Fruit fly (Drosophila melanogaster) whole organism, embryonic: ENCODE data around the gene gammaTub37C.

Source experiments
- CG11695 ChIP-seq: fragments of 200-800 bp; sonication (Bioruptor generic); IDR thresholded peaks from 3 replicates; pipeline ENCODE4 v1.3.6; 2022; ENCODE audit warnings: missing biosample characterization, missing genetic modification characterization
- CG12236 ChIP-seq: fragments of 200-800 bp; sonication (Bioruptor generic); optimal IDR thresholded peaks from 2 replicates; lab custom pipeline; 2016; ENCODE audit warnings: missing biosample characterization, missing genetic modification characterization
- CG12769 ChIP-seq: fragments of 200-800 bp; sonication (Bioruptor generic); optimal IDR thresholded peaks from 2 replicates; lab custom pipeline; 2019; ENCODE audit warnings: missing biosample characterization, mild to moderate bottlenecking, missing genetic modification characterization, moderate library complexity
- CG14667 ChIP-seq: fragments of 200-800 bp; sonication (Bioruptor generic); IDR thresholded peaks from 2 replicates; pipeline ENCODE4 v1.3.6; 2022; ENCODE audit warnings: missing biosample characterization, missing genetic modification characterization
- CG15601 ChIP-seq: fragments of 200-800 bp; sonication (Bioruptor generic); optimal IDR thresholded peaks from 3 replicates; lab custom pipeline; 2019; ENCODE audit warnings: missing biosample characterization, mild to moderate bottlenecking, missing genetic modification characterization, moderate library complexity
- CG1603 ChIP-seq: fragments of 200-800 bp; sonication (Bioruptor generic); optimal IDR thresholded peaks from 2 replicates; lab custom pipeline; 2019; ENCODE audit warnings: missing biosample characterization, mild to moderate bottlenecking, missing genetic modification characterization, moderate library complexity
- CG17385 ChIP-seq: fragments of 200-800 bp; sonication (Bioruptor generic); optimal IDR thresholded peaks from 3 replicates; lab custom pipeline; 2018; ENCODE audit warnings: missing biosample characterization, mild to moderate bottlenecking, missing genetic modification characterization
- CG18262 ChIP-seq: fragments of 200-800 bp; optimal IDR thresholded peaks from 3 replicates; lab custom pipeline; 2019; ENCODE audit warnings: missing biosample characterization, mild to moderate bottlenecking, missing genetic modification characterization, moderate library complexity
- CG18619 ChIP-seq: fragments of 200-800 bp; sonication (Bioruptor generic); optimal IDR thresholded peaks from 3 replicates; lab custom pipeline; 2017; ENCODE audit warnings: missing biosample characterization, mild to moderate bottlenecking, missing genetic modification characterization
- CG2116 ChIP-seq: fragments of 200-800 bp; sonication (Bioruptor generic); optimal IDR thresholded peaks from 3 replicates; lab custom pipeline; 2018; ENCODE audit warnings: missing biosample characterization, mild to moderate bottlenecking, missing genetic modification characterization
- CG2202 ChIP-seq: fragments of 200-800 bp; sonication (Bioruptor generic); optimal IDR thresholded peaks from 2 replicates; lab custom pipeline; 2018; ENCODE audit warnings: missing biosample characterization, mild to moderate bottlenecking, missing genetic modification characterization
- CG31365 ChIP-seq: fragments of 200-800 bp; sonication (Bioruptor generic); optimal IDR thresholded peaks from 2 replicates; lab custom pipeline; 2018; ENCODE audit warnings: missing biosample characterization, mild to moderate bottlenecking, missing genetic modification characterization
- CG4707 ChIP-seq: fragments of 200-800 bp; sonication (Bioruptor generic); optimal IDR thresholded peaks from 2 replicates; lab custom pipeline; 2018; ENCODE audit warnings: missing biosample characterization, mild to moderate bottlenecking, missing genetic modification characterization, moderate library complexity
- CG6254 ChIP-seq: fragments of 200-800 bp; sonication (Bioruptor generic); optimal IDR thresholded peaks from 3 replicates; lab custom pipeline; 2017; ENCODE audit warnings: mild to moderate bottlenecking, missing biosample characterization, missing genetic modification reagents, missing genetic modification characterization
- CG6683 ChIP-seq: fragments of 200-800 bp; sonication (Bioruptor generic); optimal IDR thresholded peaks from 2 replicates; lab custom pipeline; 2017; ENCODE audit warnings: missing biosample characterization, mild to moderate bottlenecking, missing genetic modification characterization, missing genetic modification reagents
- CG6813 ChIP-seq: fragments of 200-800 bp; sonication (Bioruptor generic); optimal IDR thresholded peaks from 2 replicates; lab custom pipeline; 2017; ENCODE audit warnings: missing biosample characterization, missing genetic modification characterization, mild to moderate bottlenecking, moderate library complexity, missing genetic modification reagents
- CG7786 ChIP-seq: fragments of 200-800 bp; sonication (Bioruptor generic); optimal IDR thresholded peaks from 2 replicates; lab custom pipeline; 2016; ENCODE audit warnings: missing biosample characterization, missing genetic modification characterization
- Doc3 ChIP-seq: fragments of 200-800 bp; sonication (Bioruptor generic); IDR thresholded peaks from 3 replicates; pipeline ENCODE4 v1.3.6; 2022; ENCODE audit warnings: missing biosample characterization, missing genetic modification characterization; ENCODE audit not compliant: partially characterized antibody
- HHEX ChIP-seq: fragments of 200-800 bp; sonication (Bioruptor generic); optimal IDR thresholded peaks from 3 replicates; lab custom pipeline; 2017; ENCODE audit warnings: missing biosample characterization, mild to moderate bottlenecking, missing genetic modification characterization, missing genetic modification reagents
- HLH4C ChIP-seq: fragments of 200-800 bp; sonication (Bioruptor generic); IDR thresholded peaks from 3 replicates; pipeline ENCODE4 v1.3.6; 2022; ENCODE audit warnings: missing biosample characterization, missing genetic modification characterization; ENCODE audit not compliant: partially characterized antibody
- HmgD ChIP-seq: fragments of 200-800 bp; sonication (Bioruptor generic); optimal IDR thresholded peaks from 3 replicates; lab custom pipeline; 2016; ENCODE audit warnings: missing biosample characterization, missing genetic modification characterization
- Hr78 ChIP-seq, 2 experiments: fragments of 200-800 bp in 1 of 2; fragments of >200 bp in 1 of 2; sonication (Bioruptor generic) in 1 of 2; optimal IDR thresholded peaks; 2 replicates each; lab custom pipeline; 2017 to 2019; ENCODE audit warnings: missing biosample characterization in 2 of 2, missing genetic modification characterization in 2 of 2, mild to moderate bottlenecking in 1 of 2, moderate library complexity in 1 of 2
- Hsf ChIP-seq: fragments of 200-800 bp; sonication (Bioruptor generic); optimal IDR thresholded peaks from 3 replicates; lab custom pipeline; 2016; ENCODE audit warnings: missing biosample characterization, missing genetic modification characterization
- MESR4 ChIP-seq: fragments of 200-800 bp; sonication (Bioruptor generic); optimal IDR thresholded peaks from 2 replicates; lab custom pipeline; 2018; ENCODE audit warnings: missing biosample characterization, mild to moderate bottlenecking, missing genetic modification characterization, moderate library complexity
- Med ChIP-seq: fragments of 200-800 bp; sonication (Bioruptor generic); peaks from one replicate; lab custom pipeline; 2016; ENCODE audit warnings: missing biosample characterization, missing genetic modification characterization, mild to moderate bottlenecking, inconsistent platforms, moderate library complexity
- Myb ChIP-seq: fragments of 200-800 bp; sonication (Bioruptor generic); optimal IDR thresholded peaks from 2 replicates; lab custom pipeline; 2016; ENCODE audit warnings: missing biosample characterization, missing genetic modification characterization
- Nf-YA ChIP-seq: fragments of 200-800 bp; sonication (Bioruptor generic); IDR thresholded peaks from 2 replicates; pipeline ENCODE4 v1.3.6; 2022; ENCODE audit warnings: missing biosample characterization, missing genetic modification characterization
- Ravus ChIP-seq: fragments of 200-800 bp; sonication (Bioruptor generic); IDR thresholded peaks from 2 replicates; pipeline ENCODE4 v1.3.6; 2022; ENCODE audit warnings: missing biosample characterization, missing genetic modification characterization
- Sin3A ChIP-seq: fragments of >200 bp; optimal IDR thresholded peaks from 2 replicates; lab custom pipeline; 2018
- Six4 ChIP-seq: fragments of 200-800 bp; sonication (Bioruptor generic); optimal IDR thresholded peaks from 2 replicates; lab custom pipeline; 2016; ENCODE audit warnings: missing biosample characterization, missing genetic modification characterization
- TFAM ChIP-seq: fragments of 200-800 bp; sonication (Bioruptor generic); optimal IDR thresholded peaks from 2 replicates; lab custom pipeline; 2017; ENCODE audit warnings: missing biosample characterization, missing genetic modification characterization, inconsistent platforms
- Taf1 ChIP-seq: fragments of 200-800 bp; sonication (Bioruptor generic); IDR thresholded peaks from 2 replicates; pipeline ENCODE4 v1.3.6; 2022; ENCODE audit warnings: missing biosample characterization, missing genetic modification characterization
- amos ChIP-seq: fragments of 200-800 bp; sonication (Bioruptor generic); IDR thresholded peaks from 2 replicates; pipeline ENCODE4 v1.3.6; 2022; ENCODE audit warnings: missing biosample characterization, missing genetic modification characterization; ENCODE audit not compliant: partially characterized antibody
- bcd ChIP-seq: fragments of 200-800 bp; sonication (Bioruptor generic); optimal IDR thresholded peaks from 2 replicates; lab custom pipeline; 2017; ENCODE audit warnings: missing biosample characterization, mild to moderate bottlenecking, missing genetic modification characterization
- bowl ChIP-seq: fragments of 200-800 bp; sonication (Bioruptor generic); IDR thresholded peaks from 2 replicates; pipeline ENCODE4 v1.3.6; 2022; ENCODE audit warnings: missing biosample characterization, missing genetic modification characterization
- cato ChIP-seq: fragments of 200-800 bp; sonication (Bioruptor generic); optimal IDR thresholded peaks from 2 replicates; lab custom pipeline; 2016; ENCODE audit warnings: missing biosample characterization, missing genetic modification characterization, borderline replicate concordance
- caup ChIP-seq: fragments of 200-800 bp; sonication (Bioruptor generic); optimal IDR thresholded peaks from 3 replicates; lab custom pipeline; 2017; ENCODE audit warnings: missing biosample characterization, mild to moderate bottlenecking, missing genetic modification characterization, moderate library complexity; ENCODE audit not compliant: severe bottlenecking
- crol ChIP-seq: fragments of 200-800 bp; sonication (Bioruptor generic); IDR thresholded peaks from 2 replicates; pipeline ENCODE4 v1.3.6; 2022; ENCODE audit warnings: missing biosample characterization, missing genetic modification characterization
- da ChIP-seq: fragments of 200-800 bp; sonication (Bioruptor generic); optimal IDR thresholded peaks from 2 replicates; lab custom pipeline; 2016; ENCODE audit warnings: missing biosample characterization, missing genetic modification characterization
- ems ChIP-seq: fragments of 200-800 bp; sonication (Bioruptor generic); optimal IDR thresholded peaks from 3 replicates; lab custom pipeline; 2016; ENCODE audit warnings: missing biosample characterization, missing genetic modification characterization
- eve ChIP-seq, 2 experiments: fragments of >200 bp; optimal IDR thresholded peaks; 2 replicates each; lab custom pipeline; 2017; ENCODE audit warnings: missing biosample characterization in 2 of 2, missing genetic modification characterization in 2 of 2
- gce ChIP-seq: fragments of 200-800 bp; sonication (Bioruptor generic); IDR thresholded peaks from 3 replicates; pipeline ENCODE4 v1.3.6; 2022; ENCODE audit warnings: missing biosample characterization, missing genetic modification characterization
- ham ChIP-seq: fragments of 200-800 bp; sonication (Bioruptor generic); IDR thresholded peaks from 2 replicates; pipeline ENCODE4 v1.3.6; 2022; ENCODE audit warnings: missing biosample characterization, missing genetic modification characterization
- kah ChIP-seq: fragments of 200-800 bp; sonication (Bioruptor generic); optimal IDR thresholded peaks from 2 replicates; lab custom pipeline; 2018; ENCODE audit warnings: missing biosample characterization, mild to moderate bottlenecking, missing genetic modification characterization
- luna ChIP-seq: fragments of 200-800 bp; sonication (Bioruptor generic); optimal IDR thresholded peaks from 2 replicates; lab custom pipeline; 2016; ENCODE audit warnings: missing biosample characterization, missing genetic modification characterization
- onecut ChIP-seq: fragments of 200-800 bp; sonication (Bioruptor generic); IDR thresholded peaks from 2 replicates; pipeline ENCODE4 v1.3.6; 2022; ENCODE audit warnings: missing biosample characterization, missing genetic modification characterization
- pros ChIP-seq: fragments of 200-800 bp; sonication (Bioruptor generic); optimal IDR thresholded peaks from 3 replicates; lab custom pipeline; 2019; ENCODE audit warnings: missing biosample characterization, mild to moderate bottlenecking, missing genetic modification characterization, moderate library complexity
- run ChIP-seq: fragments of 200-800 bp; sonication (Bioruptor generic); optimal IDR thresholded peaks from 3 replicates; lab custom pipeline; 2018; ENCODE audit warnings: missing biosample characterization, mild to moderate bottlenecking, missing genetic modification characterization
- slou ChIP-seq: fragments of 200-800 bp; sonication (Bioruptor generic); optimal IDR thresholded peaks from 3 replicates; lab custom pipeline; 2016; ENCODE audit warnings: missing biosample characterization, missing genetic modification characterization

gammaTub37C gene

DNA sequence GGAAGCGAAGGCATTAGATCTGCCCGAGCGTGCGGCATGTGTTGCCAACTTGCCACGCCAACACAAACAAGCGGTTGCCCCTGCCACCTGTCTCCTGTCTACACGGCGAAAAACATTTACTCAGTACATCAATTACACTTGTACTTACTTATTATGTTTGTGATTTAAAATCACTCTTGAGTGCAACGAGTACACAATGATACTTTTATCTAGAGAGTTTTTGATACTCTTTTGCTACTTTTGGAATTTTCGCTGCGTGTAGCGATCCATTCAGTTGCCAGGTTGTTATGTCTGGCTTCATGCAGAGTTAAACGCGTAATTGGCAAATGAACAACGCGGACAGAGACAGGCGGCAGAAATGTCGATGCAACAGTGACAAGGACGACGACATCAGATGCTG, 8.2 kb upstream of the gammaTub37C start (continued):
- TF ChIP-seq CG12769 (tag; lab: Kevin White, UChicago) (no peak), pros (GFP tag; lab: Kevin White, UChicago) (no peak), CG2202 (tag; lab: Kevin White, UChicago) (no peak), HLH4C (GFP tag; lab: Robert Waterston, UW) (no peak), CG11695 (GFP tag; lab: Robert Waterston, UW) (0 out of 3 replicates have a peak, but pooled peaks have one; percentile 22), CG17385 (GFP tag; lab: Kevin White, UChicago) (no peak), HmgD (GFP tag; lab: Kevin White, UChicago) (no peak), Ravus (GFP tag; lab: Robert Waterston, UW) (no peak), HHEX (no peak), bowl (GFP tag; lab: Robert Waterston, UW) (no peak)

DNA sequence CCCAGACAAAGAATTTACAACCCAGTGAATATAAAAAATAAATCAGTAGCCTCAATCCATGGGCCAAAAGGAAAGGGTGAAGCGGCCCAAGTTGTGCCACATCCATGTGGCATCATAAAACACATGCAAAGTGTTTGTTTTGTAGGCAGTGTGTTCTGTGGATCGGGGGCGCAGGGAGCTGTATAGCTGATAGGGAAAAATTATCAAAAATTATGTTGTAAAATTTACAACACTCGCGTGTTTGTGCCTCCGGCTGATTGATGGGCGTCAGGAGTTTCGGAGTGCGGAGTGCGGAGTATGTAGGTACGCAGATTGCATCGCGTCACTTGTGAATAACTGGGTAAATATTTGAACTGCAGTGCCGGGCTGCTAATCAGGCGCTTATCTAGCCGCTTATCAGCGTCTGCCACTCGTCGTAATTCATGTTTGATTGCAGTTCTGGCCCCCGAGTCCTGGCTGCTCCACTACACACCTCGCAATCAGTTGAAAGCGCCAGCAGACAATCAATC, 6.3 kb upstream of the gammaTub37C start:
- TF ChIP-seq cato (GFP tag; lab: Kevin White, UChicago), result no peak
- no peak for TF ChIP-seq ham (GFP tag; lab: Robert Waterston, UW)
- no peak for TF ChIP-seq caup (GFP tag; lab: Kevin White, UChicago)
- peak; percentile 64 for TF ChIP-seq CG6813 (GFP tag; lab: Kevin White, UChicago)
- TF ChIP-seq luna (GFP tag; lab: Kevin White, UChicago), result no peak
- no peak for TF ChIP-seq Sin3A
- no peak for TF ChIP-seq CG18619 (GFP tag; lab: Kevin White, UChicago)
- no peak for TF ChIP-seq Hsf (GFP tag; lab: Kevin White, UChicago)
- TF ChIP-seq CG18262 (tag; lab: Kevin White, UChicago), result peak; percentile 61
- no peak for TF ChIP-seq CG7786 (GFP tag; lab: Kevin White, UChicago)
- no peak for TF ChIP-seq Six4 (GFP tag; lab: Kevin White, UChicago)
- no peak for TF ChIP-seq bcd (GFP tag; lab: Kevin White, UChicago)
- no peak for TF ChIP-seq amos (GFP tag; lab: Robert Waterston, UW)
- TF ChIP-seq eve (GFP tag; optimal IDR thresholded peaks at IDR 0.05; lab: Kevin White, UChicago), result no peak
- TF ChIP-seq onecut (GFP tag; lab: Robert Waterston, UW), result no peak
- peak; percentile 73 for TF ChIP-seq CG15601 (tag; lab: Kevin White, UChicago)
- TF ChIP-seq Myb, result no peak
- no peak for TF ChIP-seq Taf1 (GFP tag; lab: Robert Waterston, UW)
- TF ChIP-seq MESR4 (GFP tag; lab: Kevin White, UChicago), result no peak
- TF ChIP-seq kah (GFP tag; lab: Kevin White, UChicago), result peak; percentile 31
- TF ChIP-seq TFAM, result no peak
- TF ChIP-seq Nf-YA (GFP tag; lab: Robert Waterston, UW), result no peak
- peak; percentile 84 for TF ChIP-seq crol
- TF ChIP-seq CG2116 (GFP tag; lab: Kevin White, UChicago), result peak; percentile 7
- TF ChIP-seq CG6683 (GFP tag; lab: Kevin White, UChicago), result no peak
- peak; percentile 70 for TF ChIP-seq CG6254 (GFP tag; lab: Kevin White, UChicago)
- TF ChIP-seq run (tag; lab: Kevin White, UChicago), result no peak
- TF ChIP-seq Med (GFP tag; lab: Kevin White, UChicago), result peak; percentile 39
- TF ChIP-seq slou (GFP tag; lab: Kevin White, UChicago), result no peak
- no peak for TF ChIP-seq CG31365 (tag; lab: Kevin White, UChicago)
- no peak for TF ChIP-seq CG12236 (GFP tag; lab: Kevin White, UChicago)
- TF ChIP-seq da (GFP tag; lab: Kevin White, UChicago), result no peak
- peak in 1 of 2 experiments; percentile 58 for TF ChIP-seq Hr78 (GFP tag; optimal IDR thresholded peaks at IDR 0.05; lab: Kevin White, UChicago)
- peak; percentile 30 for TF ChIP-seq CG1603 (tag; lab: Kevin White, UChicago)
- 0 out of 3 replicates have a peak, but pooled peaks have one; percentile 30 for TF ChIP-seq gce (GFP tag; lab: Robert Waterston, UW)
- peak; percentile 8 for TF ChIP-seq CG4707 (GFP tag; lab: Kevin White, UChicago)
- no peak for TF ChIP-seq CG14667 (GFP tag; lab: Robert Waterston, UW)
- TF ChIP-seq Doc3 (GFP tag; lab: Robert Waterston, UW), result no peak
- TF ChIP-seq ems (GFP tag; lab: Kevin White, UChicago), result no peak
- no peak for TF ChIP-seq CG11695 (GFP tag; lab: Robert Waterston, UW)
